Worm (Caenorhabditis elegans): ENCODE results near the gene fzr-1.

DNA sequence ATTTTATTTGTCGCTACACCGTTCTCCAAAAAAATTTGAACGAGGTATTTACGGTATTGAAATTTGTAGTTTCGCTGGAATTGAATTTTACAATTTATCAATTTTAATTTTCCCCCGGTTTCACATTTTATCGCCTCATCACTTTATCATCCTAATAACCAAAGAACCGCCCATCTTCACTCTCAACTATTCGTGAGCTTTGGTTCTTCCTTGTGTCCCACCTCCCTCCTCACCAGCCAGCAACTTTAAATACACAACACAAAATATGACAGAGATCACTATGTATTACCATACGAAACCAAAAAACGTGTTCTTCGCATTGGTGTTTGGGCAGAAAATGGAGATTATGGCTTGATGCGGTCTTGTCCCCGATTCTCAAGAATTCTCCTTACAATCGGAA, 40.2 kb downstream of the fzr-1 start:
- no peak for TF ChIP-seq ceh-18 (tag; optimal IDR thresholded peaks at IDR 0.05)
- TF ChIP-seq pros-1 (tag; optimal IDR thresholded peaks at IDR 0.05), result no peak
- TF ChIP-seq nhr-11 (tag; optimal IDR thresholded peaks at IDR 0.05), result no peak
- no peak for TF ChIP-seq C08G9.2 (tag; optimal IDR thresholded peaks at IDR 0.05)
- no peak for TF ChIP-seq ceh-45 (GFP tag; IDR thresholded peaks at IDR 0.05)
- no peak for TF ChIP-seq unc-55 (GFP tag; optimal IDR thresholded peaks at IDR 0.05)
- no peak for TF ChIP-seq ceh-6 (GFP tag; optimal IDR thresholded peaks at IDR 0.05)
- TF ChIP-seq elt-4 (tag; optimal IDR thresholded peaks at IDR 0.05), result no peak
- no peak for TF ChIP-seq hlh-13 (GFP tag; optimal IDR thresholded peaks at IDR 0.05)
- no peak for TF ChIP-seq pha-4 (tag; optimal IDR thresholded peaks at IDR 0.05)
